Fruit fly (Drosophila melanogaster) whole organism, prepupa: ENCODE results near the gene Dnaaf6.

Source experiments
- Blimp-1 ChIP-seq: fragments of 200-800 bp; sonication (Bioruptor generic); optimal IDR thresholded peaks from 3 replicates; lab custom pipeline; 2017; ENCODE audit warnings: missing biosample characterization, missing genetic modification characterization, mild to moderate bottlenecking, moderate library complexity, missing genetic modification reagents
- CG10669 ChIP-seq: fragments of 200-800 bp; sonication (Bioruptor generic); optimal IDR thresholded peaks from 3 replicates; lab custom pipeline; 2018; ENCODE audit warnings: missing biosample characterization, mild to moderate bottlenecking, missing genetic modification characterization, moderate library complexity
- CG11762 ChIP-seq: fragments of 200-800 bp; sonication (Bioruptor generic); optimal IDR thresholded peaks from 3 replicates; lab custom pipeline; 2016; ENCODE audit warnings: missing biosample characterization, missing genetic modification characterization; ENCODE audit not compliant: insufficient read depth
- CG11902 ChIP-seq: fragments of 200-800 bp; sonication (Bioruptor generic); optimal IDR thresholded peaks from 3 replicates; lab custom pipeline; 2016; ENCODE audit warnings: missing biosample characterization, missing genetic modification characterization
- CG1621 ChIP-seq: fragments of 200-800 bp; sonication (Bioruptor generic); optimal IDR thresholded peaks from 3 replicates; lab custom pipeline; 2018; ENCODE audit warnings: missing biosample characterization, mild to moderate bottlenecking, missing genetic modification characterization
- CG16779 ChIP-seq: fragments of 200-800 bp; sonication (Bioruptor generic); optimal IDR thresholded peaks from 3 replicates; lab custom pipeline; 2017; ENCODE audit warnings: missing biosample characterization, mild to moderate bottlenecking, missing genetic modification characterization
- CG3032 ChIP-seq: fragments of 200-800 bp; optimal IDR thresholded peaks from 2 replicates; lab custom pipeline; 2019; ENCODE audit warnings: missing biosample characterization, mild to moderate bottlenecking, missing genetic modification characterization, moderate library complexity
- CG31627 ChIP-seq: fragments of 200-800 bp; sonication (Bioruptor generic); optimal IDR thresholded peaks from 3 replicates; lab custom pipeline; 2016; ENCODE audit warnings: missing biosample characterization, missing genetic modification characterization
- CG32006 ChIP-seq: fragments of 200-800 bp; sonication (Bioruptor generic); optimal IDR thresholded peaks from 3 replicates; lab custom pipeline; 2017; ENCODE audit warnings: missing biosample characterization, mild to moderate bottlenecking, missing genetic modification characterization
- CG34406 ChIP-seq: fragments of 200-800 bp; sonication (Bioruptor generic); optimal IDR thresholded peaks from 3 replicates; lab custom pipeline; 2016; ENCODE audit warnings: missing biosample characterization, missing genetic modification characterization
- CG3919 ChIP-seq: fragments of 200-800 bp; sonication (Bioruptor generic); optimal IDR thresholded peaks from 3 replicates; lab custom pipeline; 2016; ENCODE audit warnings: missing biosample characterization, missing genetic modification characterization
- CG4318 ChIP-seq: fragments of 200-800 bp; sonication (Bioruptor generic); optimal IDR thresholded peaks from 3 replicates; lab custom pipeline; 2017; ENCODE audit warnings: missing biosample characterization, mild to moderate bottlenecking, missing genetic modification characterization
- CG6163 ChIP-seq: fragments of 200-800 bp; sonication (Bioruptor generic); IDR thresholded peaks from 3 replicates; pipeline ENCODE4 v1.3.6; 2022; ENCODE audit warnings: missing biosample characterization, missing genetic modification characterization
- CG6792 ChIP-seq: fragments of 200-800 bp; sonication (Bioruptor generic); optimal IDR thresholded peaks from 3 replicates; lab custom pipeline; 2016; ENCODE audit warnings: missing biosample characterization, missing genetic modification characterization
- CG6808 ChIP-seq: fragments of 200-800 bp; sonication (Bioruptor generic); optimal IDR thresholded peaks from 3 replicates; lab custom pipeline; 2017; ENCODE audit warnings: missing biosample characterization, missing genetic modification characterization, mild to moderate bottlenecking, moderate library complexity, missing genetic modification reagents
- CG6854 ChIP-seq: fragments of 200-800 bp; sonication (Bioruptor generic); optimal IDR thresholded peaks from 2 replicates; lab custom pipeline; 2017; ENCODE audit warnings: missing biosample characterization, mild to moderate bottlenecking, missing genetic modification characterization
- CG7368 ChIP-seq: fragments of 200-800 bp; sonication (Bioruptor generic); optimal IDR thresholded peaks from 3 replicates; lab custom pipeline; 2016; ENCODE audit warnings: missing biosample characterization, missing genetic modification characterization
- CG8119 ChIP-seq: fragments of 200-800 bp; sonication (Bioruptor generic); IDR thresholded peaks from 3 replicates; pipeline ENCODE4 v1.3.6; 2022; ENCODE audit warnings: missing biosample characterization, missing genetic modification characterization
- CG8319 ChIP-seq: fragments of 200-800 bp; sonication (Bioruptor generic); optimal IDR thresholded peaks from 3 replicates; lab custom pipeline; 2016; ENCODE audit warnings: missing biosample characterization, missing genetic modification characterization
- CG8632 ChIP-seq: fragments of 200-800 bp; sonication (Bioruptor generic); optimal IDR thresholded peaks from 3 replicates; lab custom pipeline; 2016; ENCODE audit warnings: missing biosample characterization, missing genetic modification characterization
- Eip75B ChIP-seq: fragments of 200-800 bp; sonication (Bioruptor generic); optimal IDR thresholded peaks from 3 replicates; lab custom pipeline; 2016; ENCODE audit warnings: missing biosample characterization, missing genetic modification characterization
- Eip78C ChIP-seq: fragments of 200-800 bp; sonication (Bioruptor generic); peaks from one replicate; lab custom pipeline; 2016; ENCODE audit warnings: missing biosample characterization, missing genetic modification characterization
- Eip93F ChIP-seq: fragments of 200-800 bp; sonication (Bioruptor generic); optimal IDR thresholded peaks from 2 replicates; lab custom pipeline; 2016; ENCODE audit warnings: missing biosample characterization, mild to moderate bottlenecking, missing genetic modification characterization
- Ets21C ChIP-seq: fragments of 200-800 bp; sonication (Bioruptor generic); optimal IDR thresholded peaks from 3 replicates; lab custom pipeline; 2016; ENCODE audit warnings: missing biosample characterization, missing genetic modification characterization
- Ets96B ChIP-seq: fragments of 200-800 bp; optimal IDR thresholded peaks from 2 replicates; lab custom pipeline; 2019; ENCODE audit warnings: missing biosample characterization, mild to moderate bottlenecking, missing genetic modification characterization, moderate library complexity
- Gug ChIP-seq: fragments of 200-800 bp; sonication (Bioruptor generic); IDR thresholded peaks from 2 replicates; pipeline ENCODE4 v1.3.6; 2022; ENCODE audit warnings: missing biosample characterization, missing genetic modification characterization
- Hr38 ChIP-seq: sonication (Bioruptor generic); optimal IDR thresholded peaks from 2 replicates; lab custom pipeline; 2016; ENCODE audit warnings: missing biosample characterization, missing genetic modification characterization
- Hr39 ChIP-seq: fragments of 200-800 bp; sonication (Bioruptor generic); optimal IDR thresholded peaks from 2 replicates; lab custom pipeline; 2016; ENCODE audit warnings: missing biosample characterization, missing genetic modification characterization
- Hr4 ChIP-seq: fragments of 200-800 bp; sonication (Bioruptor generic); optimal IDR thresholded peaks from 3 replicates; lab custom pipeline; 2016; ENCODE audit warnings: missing biosample characterization, missing genetic modification characterization
- Met ChIP-seq: fragments of 200-800 bp; sonication (Bioruptor generic); optimal IDR thresholded peaks from 3 replicates; lab custom pipeline; 2016; ENCODE audit warnings: missing biosample characterization, missing genetic modification characterization
- OdsH ChIP-seq: fragments of 200-800 bp; sonication (Bioruptor generic); optimal IDR thresholded peaks from 3 replicates; lab custom pipeline; 2016; ENCODE audit warnings: missing biosample characterization, missing genetic modification characterization
- Smox ChIP-seq: fragments of 200-800 bp; sonication (Bioruptor generic); optimal IDR thresholded peaks from 3 replicates; lab custom pipeline; 2016; ENCODE audit warnings: missing biosample characterization, missing genetic modification characterization
- Sox102F ChIP-seq: fragments of 200-800 bp; sonication (Bioruptor generic); optimal IDR thresholded peaks from 2 replicates; lab custom pipeline; 2016; ENCODE audit warnings: missing biosample characterization, mild to moderate bottlenecking, missing genetic modification characterization
- Sox14 ChIP-seq: fragments of 200-800 bp; sonication (Bioruptor generic); optimal IDR thresholded peaks from 3 replicates; lab custom pipeline; 2016; ENCODE audit warnings: missing biosample characterization, missing genetic modification characterization
- Sox15 ChIP-seq: fragments of 200-800 bp; sonication (Bioruptor generic); optimal IDR thresholded peaks from 3 replicates; lab custom pipeline; 2016; ENCODE audit warnings: missing biosample characterization, missing genetic modification characterization
- acj6 ChIP-seq: fragments of 200-800 bp; sonication (Bioruptor generic); optimal IDR thresholded peaks from 3 replicates; lab custom pipeline; 2016; ENCODE audit warnings: missing biosample characterization, missing genetic modification characterization
- cyc ChIP-seq: fragments of 200-800 bp; sonication (Bioruptor generic); optimal IDR thresholded peaks from 3 replicates; lab custom pipeline; 2016; ENCODE audit warnings: missing biosample characterization, missing genetic modification characterization
- dac ChIP-seq: fragments of 200-800 bp; sonication (Bioruptor generic); optimal IDR thresholded peaks from 2 replicates; lab custom pipeline; 2017; ENCODE audit warnings: missing biosample characterization, mild to moderate bottlenecking, missing genetic modification characterization
- dsx ChIP-seq: fragments of 200-800 bp; optimal IDR thresholded peaks from 3 replicates; lab custom pipeline; 2019; ENCODE audit warnings: missing biosample characterization, mild to moderate bottlenecking, missing genetic modification characterization, moderate library complexity; ENCODE audit not compliant: poor library complexity, severe bottlenecking
- eg ChIP-seq: fragments of 200-800 bp; sonication (Bioruptor generic); IDR thresholded peaks from 3 replicates; pipeline ENCODE4 v1.3.6; 2022; ENCODE audit warnings: missing biosample characterization, missing genetic modification characterization
- esn ChIP-seq: fragments of 200-800 bp; sonication (Bioruptor generic); optimal IDR thresholded peaks from 2 replicates; lab custom pipeline; 2016; ENCODE audit warnings: missing biosample characterization, mild to moderate bottlenecking, missing genetic modification characterization, moderate library complexity
- fd59A ChIP-seq: fragments of 200-800 bp; sonication (Bioruptor generic); optimal IDR thresholded peaks from 2 replicates; lab custom pipeline; 2017; ENCODE audit warnings: missing biosample characterization, mild to moderate bottlenecking, missing genetic modification characterization, missing genetic modification reagents
- fd85E ChIP-seq: fragments of 200-800 bp; sonication (Bioruptor generic); optimal IDR thresholded peaks from 3 replicates; lab custom pipeline; 2016; ENCODE audit warnings: missing biosample characterization, missing genetic modification characterization
- fkh ChIP-seq: fragments of 200-800 bp; sonication (Bioruptor generic); optimal IDR thresholded peaks from 3 replicates; lab custom pipeline; 2017; ENCODE audit warnings: missing biosample characterization, mild to moderate bottlenecking, missing genetic modification characterization, moderate library complexity
- lz ChIP-seq: fragments of 200-800 bp; sonication (Bioruptor generic); optimal IDR thresholded peaks from 3 replicates; lab custom pipeline; 2016; ENCODE audit warnings: missing biosample characterization, missing genetic modification characterization
- net ChIP-seq: fragments of 200-800 bp; sonication (Bioruptor generic); optimal IDR thresholded peaks from 3 replicates; lab custom pipeline; 2016; ENCODE audit warnings: missing biosample characterization, missing genetic modification characterization
- pdm3 ChIP-seq: fragments of 200-800 bp; sonication (Bioruptor generic); optimal IDR thresholded peaks from 3 replicates; lab custom pipeline; 2016; ENCODE audit warnings: missing biosample characterization, missing genetic modification characterization
- salr ChIP-seq, 2 experiments: fragments of 200-800 bp; sonication (Bioruptor generic); optimal IDR thresholded peaks; 3 replicates each; lab custom pipeline; 2016 to 2018; ENCODE audit warnings: missing biosample characterization in 2 of 2, missing genetic modification characterization in 2 of 2, mild to moderate bottlenecking in 1 of 2
- spab ChIP-seq: fragments of 200-800 bp; sonication (Bioruptor generic); optimal IDR thresholded peaks from 2 replicates; lab custom pipeline; 2017; ENCODE audit warnings: missing biosample characterization, mild to moderate bottlenecking, missing genetic modification characterization, missing genetic modification reagents
- svp ChIP-seq: fragments of 200-800 bp; sonication (Bioruptor generic); peaks from one replicate; lab custom pipeline; 2016; ENCODE audit warnings: missing biosample characterization, missing genetic modification characterization
- topi ChIP-seq: fragments of 200-800 bp; sonication (Bioruptor generic); optimal IDR thresholded peaks from 3 replicates; lab custom pipeline; 2016; ENCODE audit warnings: missing biosample characterization, missing genetic modification characterization

The Dnaaf6 gene

dm6 chr3L:14665802-14666351, 18.7 kb upstream of the Dnaaf6 start:
- peak; percentile 89 for TF ChIP-seq Ets96B (tag; lab: Kevin White, UChicago)
- TF ChIP-seq svp (GFP tag; lab: Kevin White, UChicago): peak; percentile 84
- TF ChIP-seq topi (GFP tag; lab: Kevin White, UChicago): peak; percentile 80
- TF ChIP-seq CG3032 (tag; lab: Kevin White, UChicago): peak; percentile 89
- peak; percentile 90 for TF ChIP-seq Sox14
- TF ChIP-seq Met: peak; percentile 81
- peak; percentile 90 for TF ChIP-seq eg (GFP tag; lab: Robert Waterston, UW)
- TF ChIP-seq Hr38 (GFP tag; lab: Kevin White, UChicago): no peak
- peak; percentile 81 for TF ChIP-seq CG11762 (GFP tag; lab: Kevin White, UChicago)
- TF ChIP-seq Hr39 (GFP tag; lab: Kevin White, UChicago): peak; percentile 78
- peak; percentile 70 for TF ChIP-seq fkh (GFP tag; lab: Kevin White, UChicago)
- TF ChIP-seq CG1621 (tag; lab: Kevin White, UChicago): peak; percentile 84
- peak; percentile 56 for TF ChIP-seq CG11902 (GFP tag; lab: Kevin White, UChicago)
- peak; percentile 79 for TF ChIP-seq CG6792
- peak; percentile 73 for TF ChIP-seq spab
- peak; percentile 83 for TF ChIP-seq cyc (GFP tag; lab: Kevin White, UChicago)
- peak; percentile 76 for TF ChIP-seq Sox102F (GFP tag; lab: Kevin White, UChicago)
- peak; percentile 37 for TF ChIP-seq CG6854 (GFP tag; lab: Kevin White, UChicago)
- peak; percentile 93 for TF ChIP-seq CG3919 (GFP tag; lab: Kevin White, UChicago)
- peak; percentile 24 for TF ChIP-seq CG8319 (GFP tag; lab: Kevin White, UChicago)
- peak; percentile 88 for TF ChIP-seq CG6808 (GFP tag; lab: Kevin White, UChicago)
- peak; percentile 84 for TF ChIP-seq CG4318 (GFP tag; lab: Kevin White, UChicago)
- peak; percentile 88 for TF ChIP-seq CG32006 (GFP tag; lab: Kevin White, UChicago)
- TF ChIP-seq CG8119: peak; percentile 88
- TF ChIP-seq fd59A: peak; percentile 86
- peak; percentile 76 for TF ChIP-seq CG31627 (GFP tag; lab: Kevin White, UChicago)
- peak; percentile 84 for TF ChIP-seq OdsH (GFP tag; lab: Kevin White, UChicago)
- TF ChIP-seq CG34406: peak; percentile 71
- TF ChIP-seq Hr4 (GFP tag; lab: Kevin White, UChicago): peak; percentile 89
- TF ChIP-seq esn (GFP tag; lab: Kevin White, UChicago): peak; percentile 81
- TF ChIP-seq Eip93F: peak; percentile 30
- peak; percentile 86 for TF ChIP-seq net (GFP tag; lab: Kevin White, UChicago)
- peak; percentile 74 for TF ChIP-seq lz (GFP tag; lab: Kevin White, UChicago)
- peak; percentile 3 for TF ChIP-seq Blimp-1
- peak; percentile 55 for TF ChIP-seq Ets21C (GFP tag; lab: Kevin White, UChicago)
- peak; percentile 62 for TF ChIP-seq Sox15 (GFP tag; lab: Kevin White, UChicago)
- peak; percentile 76 for TF ChIP-seq dac (GFP tag; lab: Kevin White, UChicago)
- TF ChIP-seq fd85E: peak; percentile 38
- TF ChIP-seq salr (GFP tag; optimal IDR thresholded peaks at IDR 0.05; lab: Kevin White, UChicago): peak; percentile 84 to 85
- TF ChIP-seq CG6163 (GFP tag; lab: Robert Waterston, UW): peak; percentile 92
- TF ChIP-seq pdm3 (GFP tag; lab: Kevin White, UChicago): peak; percentile 89
- peak; percentile 78 for TF ChIP-seq CG7368 (GFP tag; lab: Kevin White, UChicago)
- peak; percentile 89 for TF ChIP-seq dsx (GFP tag; lab: Kevin White, UChicago)
- peak; percentile 84 for TF ChIP-seq Gug (GFP tag; lab: Robert Waterston, UW)
- TF ChIP-seq CG16779 (tag; lab: Kevin White, UChicago): peak; percentile 66
- peak; percentile 97 for TF ChIP-seq Eip78C (GFP tag; lab: Kevin White, UChicago)
- peak; percentile 87 for TF ChIP-seq CG10669 (GFP tag; lab: Kevin White, UChicago)
- peak; percentile 71 for TF ChIP-seq Smox (GFP tag; lab: Kevin White, UChicago)
- peak; percentile 87 for TF ChIP-seq Eip75B (GFP tag; lab: Kevin White, UChicago)
- TF ChIP-seq CG8632 (GFP tag; lab: Kevin White, UChicago): peak; percentile 67
- TF ChIP-seq acj6 (GFP tag; lab: Kevin White, UChicago): peak; percentile 85
